Worm (Caenorhabditis elegans): Measurements from ENCODE around the gene nspb-10.

nspb-10 gene

ce11 chrII:14609297-14609937 is 21.4 kb upstream of the nspb-10 start:
- no peak for TF ChIP-seq unc-62 (GFP tag; optimal IDR thresholded peaks at IDR 0.05)

- TF ChIP-seq unc-62 (GFP tag; optimal IDR thresholded peaks at IDR 0.05) = no peak
Observed at ce11 chrII:14608508-14608907, 20.4 kb upstream of the nspb-10 start.

DNA sequence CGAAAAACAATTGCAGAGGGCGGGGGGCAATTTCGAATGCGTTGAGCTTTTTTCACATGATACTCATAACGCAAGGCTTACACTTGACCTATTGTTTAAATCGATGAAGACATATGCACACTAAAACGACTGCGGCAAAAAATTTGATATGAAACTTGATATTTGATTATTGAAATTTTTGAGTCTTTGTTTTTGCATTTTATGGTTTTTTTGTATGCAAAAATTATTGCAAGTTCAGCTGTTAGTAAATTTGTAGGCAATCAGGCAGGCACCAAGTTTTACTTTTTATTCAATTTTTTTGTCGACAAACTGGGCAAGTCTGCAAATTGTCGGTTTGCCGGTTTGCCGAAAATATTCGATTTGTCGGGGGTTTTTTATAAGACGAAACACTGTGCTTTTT is 18.1 kb upstream of the nspb-10 start, which contains the start of gene arl-3:
TSS of gene arl-3 (plus strand) at position 301 of the 400 bp plus-strand sequence.
- TF ChIP-seq unc-62 (GFP tag; optimal IDR thresholded peaks at IDR 0.05) = no peak

ce11 chrII:14605479-14605878 is 17.4 kb upstream of the nspb-10 start, which contains the start of gene F19H8.2:
Gene F19H8.2 (minus strand): TSS chrII:14605869.
- no peak for TF ChIP-seq unc-62 (GFP tag; optimal IDR thresholded peaks at IDR 0.05)

DNA sequence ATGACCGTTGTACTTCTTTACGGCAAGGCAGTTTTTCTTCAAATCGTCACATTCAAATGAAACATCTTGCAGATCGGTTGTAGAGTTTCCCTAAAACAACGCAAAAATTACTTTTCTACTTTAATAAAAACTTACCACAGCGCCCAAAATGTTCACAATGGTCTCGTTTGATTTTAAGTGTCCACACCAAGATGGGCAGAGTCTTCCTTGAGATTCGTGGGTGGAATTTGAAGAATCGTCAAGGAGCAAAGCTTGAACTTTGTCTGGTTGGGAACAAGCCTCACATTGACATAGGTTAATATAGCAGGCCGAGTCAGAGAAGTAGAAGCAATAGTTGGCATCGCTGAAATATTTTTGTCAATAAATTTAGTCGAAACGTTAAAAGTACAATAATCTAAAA is 17.0 kb upstream of the nspb-10 start:
- TF ChIP-seq unc-62 (GFP tag; optimal IDR thresholded peaks at IDR 0.05) = no peak

- no peak for TF ChIP-seq unc-62 (GFP tag; optimal IDR thresholded peaks at IDR 0.05)
Observed at ce11 chrII:14604261-14604660, 16.2 kb upstream of the nspb-10 start.

ce11 chrII:14602735-14603134 is 14.7 kb upstream of the nspb-10 start:
- no peak for TF ChIP-seq unc-62 (GFP tag; optimal IDR thresholded peaks at IDR 0.05)

DNA sequence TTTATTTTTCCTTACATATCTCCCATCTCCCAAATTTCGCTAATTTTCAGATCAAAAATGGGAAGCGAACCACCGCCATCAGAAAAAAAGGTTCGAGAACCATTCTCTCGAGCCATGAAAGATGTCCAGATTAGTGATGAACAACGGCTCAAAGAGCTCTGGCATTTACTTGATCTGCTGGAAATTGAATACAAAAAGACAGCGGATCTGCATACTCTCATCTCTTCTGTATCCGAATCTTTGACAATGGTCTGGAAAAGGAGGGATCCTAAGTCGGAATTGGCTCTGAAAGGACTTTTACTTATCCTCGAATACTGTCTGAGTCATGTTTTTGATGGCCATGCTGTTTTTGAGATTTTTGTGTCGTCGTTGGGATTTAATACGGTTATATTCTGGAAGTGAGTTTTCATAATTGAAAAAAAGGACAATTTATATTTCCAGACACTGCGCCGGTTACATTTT is 12.8 kb upstream of the nspb-10 start, which contains the start of gene tps-2:
TSS of gene tps-2 (plus strand) at position 51 of the 462 bp plus-strand sequence.
- no peak for TF ChIP-seq unc-62 (GFP tag; optimal IDR thresholded peaks at IDR 0.05)

ce11 chrII:14599933-14600630 is 12.0 kb upstream of the nspb-10 start:
- TF ChIP-seq unc-62 (GFP tag; optimal IDR thresholded peaks at IDR 0.05) = no peak

ce11 chrII:14599284-14599862 is 11.3 kb upstream of the nspb-10 start:
- no peak for TF ChIP-seq unc-62 (GFP tag; optimal IDR thresholded peaks at IDR 0.05)

DNA sequence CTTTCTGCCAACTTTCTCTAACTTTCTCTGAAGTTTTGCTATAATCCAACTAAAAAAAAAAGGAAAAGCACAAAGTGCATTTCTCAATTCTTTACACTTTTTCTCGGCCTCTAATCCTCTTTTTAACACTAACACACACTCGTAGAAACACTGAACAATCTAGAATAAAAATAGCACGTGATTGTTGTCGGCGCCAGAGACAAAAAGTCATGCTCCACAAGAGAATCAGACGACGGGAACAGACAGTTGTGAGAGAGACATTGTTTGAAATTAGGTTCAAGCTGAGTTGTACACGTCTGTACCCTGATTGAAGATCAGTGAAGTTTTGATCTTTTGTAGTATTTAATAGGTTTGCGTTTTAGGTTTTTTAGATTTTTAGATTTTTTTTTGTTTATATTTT is 10.3 kb upstream of the nspb-10 start:
- TF ChIP-seq unc-62 (GFP tag; optimal IDR thresholded peaks at IDR 0.05) = no peak

DNA sequence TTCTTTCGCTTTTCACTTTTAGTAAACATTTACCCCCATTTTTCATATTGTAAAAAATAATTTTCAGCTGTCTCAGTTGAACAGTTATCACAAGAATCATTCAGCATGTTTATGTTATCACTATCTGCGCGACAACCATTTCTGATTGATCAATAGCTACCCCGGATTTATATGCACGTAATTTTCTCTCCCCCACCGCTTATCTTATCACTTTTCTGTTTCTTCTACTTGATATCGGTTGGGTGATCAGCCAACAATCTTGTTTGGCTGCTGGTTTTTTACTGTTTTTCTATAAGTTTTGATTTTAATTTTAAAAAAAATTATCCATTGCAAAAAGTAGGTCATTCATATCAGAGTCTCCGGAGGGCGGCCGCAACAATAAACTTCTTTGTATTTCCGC is 9.7 kb upstream of the nspb-10 start:
- TF ChIP-seq unc-62 (GFP tag; optimal IDR thresholded peaks at IDR 0.05) = no peak

ce11 chrII:14593281-14593680 is 5.2 kb upstream of the nspb-10 start, which contains the start of gene catp-4:
Gene catp-4 (plus strand): TSS chrII:14593581.
- no peak for TF ChIP-seq unc-62 (GFP tag; optimal IDR thresholded peaks at IDR 0.05)

DNA sequence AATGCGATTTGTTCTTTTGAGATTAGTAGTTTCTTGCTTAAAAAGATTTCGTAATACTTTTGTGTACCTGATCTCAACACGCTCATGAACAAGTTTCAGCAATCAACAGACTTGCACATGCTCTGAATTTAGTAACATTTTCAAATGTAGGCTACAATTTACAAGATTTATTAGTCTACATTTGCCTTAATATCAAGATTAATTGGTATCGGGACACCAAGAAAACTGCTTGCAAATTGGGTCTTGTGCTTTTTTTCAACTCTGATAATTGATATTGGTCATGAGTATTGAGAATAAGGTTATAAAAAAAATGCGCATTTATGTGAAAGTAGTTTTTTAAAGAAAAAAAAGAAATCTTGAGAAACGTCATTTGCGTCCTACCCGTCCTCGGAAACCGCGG is 4.6 kb upstream of the nspb-10 start:
- TF ChIP-seq unc-62 (GFP tag; optimal IDR thresholded peaks at IDR 0.05) = no peak

- no peak for TF ChIP-seq unc-62 (GFP tag; optimal IDR thresholded peaks at IDR 0.05)
Observed at ce11 chrII:14591699-14592098, 3.6 kb upstream of the nspb-10 start, which contains the start of gene C01G12.7. Gene C01G12.7 (minus strand): TSS chrII:14591893.

DNA sequence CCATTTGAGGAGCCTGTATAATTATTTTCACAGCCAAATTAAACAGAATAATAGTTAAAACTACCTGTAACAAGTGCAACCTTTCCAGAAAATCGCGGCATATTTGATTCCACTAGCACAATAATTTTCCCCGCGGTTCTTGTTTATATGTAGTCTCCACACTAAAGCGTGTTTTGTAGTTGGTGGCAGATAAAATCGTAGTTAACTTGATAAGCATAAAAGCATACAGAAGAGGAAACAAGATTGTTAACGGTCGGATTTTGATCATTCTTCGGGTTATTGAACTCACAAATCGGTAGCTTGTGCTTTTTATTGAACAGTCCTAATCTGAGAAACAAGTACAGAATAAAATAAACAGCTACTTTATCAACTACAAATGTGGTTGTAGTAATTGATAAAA is 655 bp downstream of the nspb-10 start, which contains the start of gene C01G12.5:
TSS of gene C01G12.5 (minus strand) at position 101 of the 400 bp plus-strand sequence.
- TF ChIP-seq unc-62 (GFP tag; optimal IDR thresholded peaks at IDR 0.05) = no peak

Measured in whole organism, dauer.